Fruit fly (Drosophila melanogaster): ENCODE data around the gene CG17991.

Gene CG17991

DNA sequence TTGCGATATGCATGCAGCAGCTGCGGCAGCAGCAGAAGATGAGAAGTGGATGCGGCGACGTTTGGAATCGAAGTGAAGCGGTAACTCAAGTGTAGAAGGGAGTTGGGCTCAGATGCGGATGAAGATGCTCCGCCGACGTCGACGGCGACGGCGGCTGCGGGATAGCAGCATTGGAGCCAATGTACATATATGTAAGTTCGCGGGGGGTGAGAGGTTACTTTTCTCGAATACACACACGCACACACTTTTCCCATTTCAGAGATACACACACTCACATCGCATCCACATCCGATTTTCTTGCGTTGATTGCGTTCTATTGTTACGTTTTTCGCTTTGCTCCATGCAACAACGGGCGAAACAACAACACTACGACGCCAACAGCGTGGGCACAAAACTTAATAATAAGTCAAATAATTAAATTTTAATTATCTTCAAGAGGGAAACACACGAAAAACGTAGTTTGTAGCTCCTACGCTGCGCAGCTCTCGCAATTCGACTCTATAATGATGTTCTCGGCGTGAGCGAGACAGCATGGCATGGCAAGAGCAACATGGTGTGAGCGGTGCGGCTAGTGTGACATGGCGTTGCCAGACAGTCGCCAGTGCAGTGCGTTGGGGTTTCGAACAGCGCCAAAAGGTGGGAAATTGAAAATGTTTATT, 3.8 kb downstream of the CG17991 start, which contains the start of gene CG18766 (continued):
- TF ChIP-seq CG18619 (GFP tag; optimal IDR thresholded peaks at IDR 0.05), result no peak
- peak; percentile 68 for TF ChIP-seq CG11504 (tag; optimal IDR thresholded peaks at IDR 0.05)
- no peak for TF ChIP-seq ssp (GFP tag; IDR thresholded peaks at IDR 0.05)
- peak; percentile 88 for TF ChIP-seq HmgZ (tag; optimal IDR thresholded peaks at IDR 0.05)
- peak; percentile 30 for TF ChIP-seq gfzf (GFP tag; optimal IDR thresholded peaks at IDR 0.05)
- TF ChIP-seq az2 (GFP tag; optimal IDR thresholded peaks at IDR 0.05), result no peak
- TF ChIP-seq tup (GFP tag; optimal IDR thresholded peaks at IDR 0.05), result no peak
- TF ChIP-seq CG12299 (tag; optimal IDR thresholded peaks at IDR 0.05), result no peak
- peak; percentile 41 for TF ChIP-seq BEAF-32 (GFP tag; optimal IDR thresholded peaks at IDR 0.05)
- TF ChIP-seq CG17802 (tag; optimal IDR thresholded peaks at IDR 0.05), result no peak
- TF ChIP-seq Sin3A (optimal IDR thresholded peaks at IDR 0.05), result peak; percentile 51
- TF ChIP-seq Dll (GFP tag; IDR thresholded peaks at IDR 0.05; ENCODE audit: partially characterized antibody), result no peak
- no peak for TF ChIP-seq CG8388 (GFP tag; optimal IDR thresholded peaks at IDR 0.05)
- peak; percentile 51 for TF ChIP-seq CHES-1-like (GFP tag; optimal IDR thresholded peaks at IDR 0.05)
- no peak for TF ChIP-seq pita (GFP tag; optimal IDR thresholded peaks at IDR 0.05)
- TF ChIP-seq ab (GFP tag; optimal IDR thresholded peaks at IDR 0.05), result peak; percentile 26
- no peak for TF ChIP-seq croc (GFP tag; conservative IDR thresholded peaks at IDR 0.05)
- TF ChIP-seq lbe (GFP tag; optimal IDR thresholded peaks at IDR 0.05), result no peak
- no peak for TF ChIP-seq CG7357 (GFP tag; IDR thresholded peaks at IDR 0.05)
- TF ChIP-seq CG10366 (GFP tag; IDR thresholded peaks at IDR 0.05), result no peak
- TF ChIP-seq CG6689 (GFP tag; IDR thresholded peaks at IDR 0.05), result no peak
- TF ChIP-seq Rx (GFP tag; IDR thresholded peaks at IDR 0.05), result no peak
- no peak for TF ChIP-seq maf-S (GFP tag; optimal IDR thresholded peaks at IDR 0.05)
- TF ChIP-seq CG31441 (GFP tag; IDR thresholded peaks at IDR 0.05), result no peak
- no peak for TF ChIP-seq CG11723 (GFP tag; optimal IDR thresholded peaks at IDR 0.05)
- no peak for TF ChIP-seq D19B (GFP tag; optimal IDR thresholded peaks at IDR 0.05)
- TF ChIP-seq emc (GFP tag; optimal IDR thresholded peaks at IDR 0.05), result no peak
- peak; percentile 26 for TF ChIP-seq ind (GFP tag; optimal IDR thresholded peaks at IDR 0.05)
- no peak for TF ChIP-seq Fer1 (GFP tag; optimal IDR thresholded peaks at IDR 0.05)
- 0 out of 2 replicates have a peak, but pooled peaks have one; percentile 20 for TF ChIP-seq E2f1 (GFP tag; IDR thresholded peaks at IDR 0.05)
- peak; percentile 94 for TF ChIP-seq YL-1 (GFP tag; optimal IDR thresholded peaks at IDR 0.05)
- no peak for TF ChIP-seq CG5953 (GFP tag; IDR thresholded peaks at IDR 0.05)
- TF ChIP-seq Xbp1 (GFP tag; optimal IDR thresholded peaks at IDR 0.05), result peak; percentile 25
- TF ChIP-seq Dfd (GFP tag; optimal IDR thresholded peaks at IDR 0.05), result no peak
- TF ChIP-seq jing (GFP tag; optimal IDR thresholded peaks at IDR 0.05), result no peak
- TF ChIP-seq sc (optimal IDR thresholded peaks at IDR 0.05), result no peak
- TF ChIP-seq sc (GFP tag; optimal IDR thresholded peaks at IDR 0.05), result no peak
- TF ChIP-seq CG14014 (GFP tag; IDR thresholded peaks at IDR 0.05), result no peak
- peak; percentile 56 for TF ChIP-seq pb (GFP tag; optimal IDR thresholded peaks at IDR 0.05)
- no peak for TF ChIP-seq Asciz (GFP tag; optimal IDR thresholded peaks at IDR 0.05)
- TF ChIP-seq Sry-β (GFP tag; optimal IDR thresholded peaks at IDR 0.05), result no peak
- no peak for TF ChIP-seq cato (GFP tag; optimal IDR thresholded peaks at IDR 0.05; ENCODE audit: borderline replicate concordance)
- no peak for TF ChIP-seq CG12155 (GFP tag; optimal IDR thresholded peaks at IDR 0.05)
- no peak for TF ChIP-seq CG1233 (GFP tag; optimal IDR thresholded peaks at IDR 0.05)
- TF ChIP-seq Blimp-1 (GFP tag; optimal IDR thresholded peaks at IDR 0.05), result no peak
- TF ChIP-seq CG4707 (GFP tag; optimal IDR thresholded peaks at IDR 0.05), result no peak
- TF ChIP-seq CG9797 (GFP tag; optimal IDR thresholded peaks at IDR 0.05), result peak; percentile 18
- no peak for TF ChIP-seq CG4282 (GFP tag; optimal IDR thresholded peaks at IDR 0.05)
- TF ChIP-seq CG14050 (GFP tag; IDR thresholded peaks at IDR 0.05), result no peak
- TF ChIP-seq lab (GFP tag; optimal IDR thresholded peaks at IDR 0.05), result no peak
- TF ChIP-seq CG3838 (GFP tag; optimal IDR thresholded peaks at IDR 0.05), result no peak
